Fruit fly (Drosophila melanogaster): ENCODE data around the gene CG45071.

The CG45071 gene

dm6 chr3L:15158330-15159114 lies 52.8 kb downstream of the CG45071 start, which contains the start of the genes Msh6 and Prp31 (continued):
- TF ChIP-seq chif (GFP tag; optimal IDR thresholded peaks at IDR 0.05): peak; percentile 5 to 75
- no peak for TF ChIP-seq repo (GFP tag; optimal IDR thresholded peaks at IDR 0.05)
- peak; percentile 70 for TF ChIP-seq CG18619 (GFP tag; optimal IDR thresholded peaks at IDR 0.05)
- TF ChIP-seq CG17361 (GFP tag; IDR thresholded peaks at IDR 0.05): peak; percentile 82

Measured in whole organism, embryonic.